Fruit fly (Drosophila melanogaster): ENCODE data around the gene CG12496.

CG12496 gene

dm6 chrX:2443798-2444197 lies 33.1 kb upstream of the CG12496 start, which contains the start of gene tko (continued):
- no peak for TF ChIP-seq C15 (GFP tag; IDR thresholded peaks at IDR 0.05)
- no peak for TF ChIP-seq lbe (GFP tag; optimal IDR thresholded peaks at IDR 0.05)
- TF ChIP-seq sr (GFP tag; IDR thresholded peaks at IDR 0.05): no peak
- TF ChIP-seq CG6813 (GFP tag; optimal IDR thresholded peaks at IDR 0.05): no peak
- TF ChIP-seq sd (tag; optimal IDR thresholded peaks at IDR 0.05): no peak
- peak; percentile 80 for TF ChIP-seq CG15514 (GFP tag; optimal IDR thresholded peaks at IDR 0.05)
- no peak for TF ChIP-seq Blimp-1 (GFP tag; optimal IDR thresholded peaks at IDR 0.05)
- no peak for TF ChIP-seq CG5953 (GFP tag; IDR thresholded peaks at IDR 0.05)
- peak; percentile 30 for TF ChIP-seq CG13624 (GFP tag; optimal IDR thresholded peaks at IDR 0.05)
- peak; percentile 96 for TF ChIP-seq CG13287 (GFP tag; IDR thresholded peaks at IDR 0.05; ENCODE audit: partially characterized antibody)
- TF ChIP-seq Hmr (GFP tag; optimal IDR thresholded peaks at IDR 0.05): peak; percentile 52
- peak; percentile 97 for TF ChIP-seq Opbp (GFP tag; IDR thresholded peaks at IDR 0.05; ENCODE audit: partially characterized antibody)
- peak; percentile 70 for TF ChIP-seq zen (tag; optimal IDR thresholded peaks at IDR 0.05)
- TF ChIP-seq CG10565 (GFP tag; optimal IDR thresholded peaks at IDR 0.05): no peak
- peak; percentile 40 for TF ChIP-seq CG17912 (GFP tag; optimal IDR thresholded peaks at IDR 0.05)
- no peak for TF ChIP-seq CG4404 (GFP tag; IDR thresholded peaks at IDR 0.05)
- no peak for TF ChIP-seq CG12104 (GFP tag; optimal IDR thresholded peaks at IDR 0.05)
- no peak for TF ChIP-seq CG10462 (GFP tag; optimal IDR thresholded peaks at IDR 0.05)
- peak; percentile 1 for TF ChIP-seq cg (GFP tag; optimal IDR thresholded peaks at IDR 0.05)
- TF ChIP-seq Camta (GFP tag; optimal IDR thresholded peaks at IDR 0.05): no peak
- no peak for TF ChIP-seq dmrt11E (tag; optimal IDR thresholded peaks at IDR 0.05)
- TF ChIP-seq gsb-n (tag; optimal IDR thresholded peaks at IDR 0.05): no peak
- no peak for TF ChIP-seq pum (GFP tag; optimal IDR thresholded peaks at IDR 0.05)
- no peak for TF ChIP-seq pfk (GFP tag; optimal IDR thresholded peaks at IDR 0.05)
- TF ChIP-seq CG2129 (GFP tag; IDR thresholded peaks at IDR 0.05; ENCODE audit: partially characterized antibody): peak; percentile 60
- TF ChIP-seq Atf3 (GFP tag; optimal IDR thresholded peaks at IDR 0.05): no peak
- TF ChIP-seq CrebB (tag; optimal IDR thresholded peaks at IDR 0.05): no peak
- TF ChIP-seq Rx (GFP tag; IDR thresholded peaks at IDR 0.05): no peak
- no peak for TF ChIP-seq bcd (GFP tag; optimal IDR thresholded peaks at IDR 0.05)
- TF ChIP-seq CG8281 (tag; optimal IDR thresholded peaks at IDR 0.05): no peak
- no peak for TF ChIP-seq CG6765 (GFP tag; optimal IDR thresholded peaks at IDR 0.05)
- TF ChIP-seq so (GFP tag; IDR thresholded peaks at IDR 0.05): no peak
- no peak for TF ChIP-seq salm (tag; optimal IDR thresholded peaks at IDR 0.05)
- no peak for TF ChIP-seq CG33557 (GFP tag; optimal IDR thresholded peaks at IDR 0.05)
- TF ChIP-seq CG16779 (GFP tag; IDR thresholded peaks at IDR 0.05): no peak
- TF ChIP-seq Stat92E (GFP tag; optimal IDR thresholded peaks at IDR 0.05): peak in 1 of 3 experiments; percentile 47
- TF ChIP-seq CG17612 (GFP tag; IDR thresholded peaks at IDR 0.05): no peak
- TF ChIP-seq CG7357 (GFP tag; IDR thresholded peaks at IDR 0.05): no peak
- no peak for TF ChIP-seq Sox102F (GFP tag; optimal IDR thresholded peaks at IDR 0.05)
- peak; percentile 89 for TF ChIP-seq nerfin-2 (GFP tag; IDR thresholded peaks at IDR 0.05; ENCODE audit: partially characterized antibody)
- no peak for TF ChIP-seq dimm (GFP tag; IDR thresholded peaks at IDR 0.05)
- TF ChIP-seq CG17829 (tag; optimal IDR thresholded peaks at IDR 0.05): peak; percentile 55
- no peak for TF ChIP-seq CG12155 (GFP tag; optimal IDR thresholded peaks at IDR 0.05)
- TF ChIP-seq Xrp1 (GFP tag; IDR thresholded peaks at IDR 0.05): no peak
- no peak for TF ChIP-seq chm (GFP tag; IDR thresholded peaks at IDR 0.05)
- no peak for TF ChIP-seq ap (GFP tag; IDR thresholded peaks at IDR 0.05)
- peak; percentile 10 for TF ChIP-seq Nf-YB (GFP tag; optimal IDR thresholded peaks at IDR 0.05)
- peak; percentile 93 for TF ChIP-seq unc-4 (GFP tag; IDR thresholded peaks at IDR 0.05; ENCODE audit: partially characterized antibody)
- no peak for TF ChIP-seq al (GFP tag; IDR thresholded peaks at IDR 0.05)
- peak; percentile 54 for TF ChIP-seq HmgD (GFP tag; optimal IDR thresholded peaks at IDR 0.05)
- TF ChIP-seq CG8359 (GFP tag; optimal IDR thresholded peaks at IDR 0.05; ENCODE audit: borderline replicate concordance): no peak

All from whole organism, embryonic.